Worm (Caenorhabditis elegans) whole organism, young adult: ENCODE results near the gene C35C5.8.

Source experiments
- B0035.1 ChIP-seq: sonication (generic microtip); optimal IDR thresholded peaks from 2 replicates; lab custom pipeline; 2016; ENCODE audit warnings: missing genetic modification characterization, mild to moderate bottlenecking, missing compliant biosample characterization, missing genotype, missing genetic modification reagents
- B0336.3 ChIP-seq: fragments of 200-800 bp; sonication (Bioruptor generic); IDR thresholded peaks from 2 replicates; pipeline ENCODE4 v1.3.6; 2022; ENCODE audit warnings: missing genetic modification characterization, missing compliant biosample characterization
- Y56A3A.18 ChIP-seq: fragments of 200-800 bp; sonication (Bioruptor generic); IDR thresholded peaks from 2 replicates; pipeline ENCODE4 v1.3.6; 2022; ENCODE audit warnings: missing genetic modification reagents, missing genetic modification characterization, missing compliant biosample characterization
- aptf-2 ChIP-seq: fragments of 200-800 bp; sonication (Bioruptor generic); conservative IDR thresholded peaks from 2 replicates; pipeline ENCODE4 v1.3.6; 2022; ENCODE audit warnings: missing genetic modification reagents, missing genetic modification characterization, missing compliant biosample characterization
- bed-1 ChIP-seq: fragments of 200-800 bp; sonication (Bioruptor generic); IDR thresholded peaks from 2 replicates; pipeline ENCODE4 v1.3.6; 2022; ENCODE audit warnings: missing genetic modification reagents, missing genetic modification characterization, missing compliant biosample characterization
- dpl-1 ChIP-seq: fragments of 150-350 bp; optimal IDR thresholded peaks from 2 replicates; lab custom pipeline; 2014; ENCODE audit warnings: missing biosample characterization, missing genetic modification reagents, missing genetic modification characterization
- efl-1 ChIP-seq: fragments of 150-350 bp; optimal IDR thresholded peaks from 2 replicates; lab custom pipeline; 2014; ENCODE audit warnings: missing biosample characterization, missing genetic modification reagents, missing genetic modification characterization
- ekl-4 ChIP-seq: fragments of 200-800 bp; sonication (Bioruptor generic); IDR thresholded peaks from 2 replicates; pipeline ENCODE4 v1.3.6; 2022; ENCODE audit warnings: missing genetic modification reagents, missing genetic modification characterization, missing compliant biosample characterization
- rcor-1 ChIP-seq: fragments of 200-800 bp; sonication (Bioruptor generic); IDR thresholded peaks from 2 replicates; pipeline ENCODE4 v1.3.6; 2022; ENCODE audit warnings: missing genetic modification reagents, missing genetic modification characterization, missing compliant biosample characterization
- rec-8 ChIP-seq, 2 experiments: sonication (generic microtip); optimal IDR thresholded peaks; 2 replicates each; lab custom pipeline; 2016; ENCODE audit warnings: mild to moderate bottlenecking in 2 of 2, missing genetic modification characterization in 2 of 2, missing genetic modification reagents in 2 of 2, missing genotype in 2 of 2, missing biosample characterization in 1 of 2, missing compliant biosample characterization in 1 of 2, moderate library complexity in 1 of 2
- snpc-4 ChIP-seq, 5 experiments: fragments of 150-350 bp in 1 of 5; sonication (generic microtip) in 4 of 5; optimal IDR thresholded peaks; 2 replicates each; lab custom pipeline; 2014 to 2018; ENCODE audit warnings: missing genetic modification characterization in 5 of 5, missing biosample characterization in 3 of 5, antibody characterized with exemption in 2 of 5, mild to moderate bottlenecking in 2 of 5, missing compliant biosample characterization in 2 of 5, missing genotype in 2 of 5, moderate library complexity in 2 of 5, missing genetic modification reagents in 1 of 5
- unc-62 ChIP-seq: fragments of 150-350 bp; optimal IDR thresholded peaks from 2 replicates; lab custom pipeline; 2014; ENCODE audit warnings: missing biosample characterization, missing genetic modification reagents, missing genetic modification characterization

- TF ChIP-seq rcor-1 (GFP tag; lab: Robert Waterston, UW) (no peak), B0336.3 (GFP tag; lab: Robert Waterston, UW) (no peak), B0035.1 (tag; lab: Kevin White, UChicago) (no peak), bed-1 (no peak), Y56A3A.18 (no peak), ekl-4 (GFP tag; lab: Robert Waterston, UW) (no peak), dpl-1 (GFP tag; lab: Kevin White, UChicago) (no peak), rec-8 (tag; optimal IDR thresholded peaks at IDR 0.05; lab: Kevin White, UChicago) (no peak), snpc-4 (GFP tag; optimal IDR thresholded peaks at IDR 0.05; lab: Kevin White, UChicago) (no peak), snpc-4 (tag; optimal IDR thresholded peaks at IDR 0.05; lab: Kevin White, UChicago) (no peak), unc-62 (GFP tag; lab: Kevin White, UChicago) (no peak), efl-1 (GFP tag; lab: Kevin White, UChicago) (no peak), aptf-2 (no peak)
These were observed 22.9 kb downstream of the C35C5.8 start, which contains the start of gene C35C5.10 for ce11 chrX:11556194-11556739.
